Worm (Caenorhabditis elegans): ENCODE measurements around the gene fbxb-41.

The fbxb-41 gene

ce11 chrII:1042227-1042626 is at the start of gene fbxb-41:
Gene fbxb-41, minus strand, starts transcription at chrII:1042327.
- TF ChIP-seq scrt-1 (GFP tag; IDR thresholded peaks at IDR 0.05): no peak
- no peak for TF ChIP-seq ama-1 (optimal IDR thresholded peaks at IDR 0.05)
- TF ChIP-seq tbx-37 (GFP tag; conservative IDR thresholded peaks at IDR 0.05): no peak
- TF ChIP-seq hmg-4 (GFP tag; optimal IDR thresholded peaks at IDR 0.05): no peak
- TF ChIP-seq pes-1 (GFP tag; IDR thresholded peaks at IDR 0.05): no peak
- TF ChIP-seq hnd-1 (tag; optimal IDR thresholded peaks at IDR 0.05): no peak
- TF ChIP-seq tra-4 (tag; optimal IDR thresholded peaks at IDR 0.05): no peak
- no peak for TF ChIP-seq aly-1 (tag; optimal IDR thresholded peaks at IDR 0.05)
- TF ChIP-seq ets-7 (tag; optimal IDR thresholded peaks at IDR 0.05): no peak
- no peak for TF ChIP-seq ceh-13 (GFP tag; optimal IDR thresholded peaks at IDR 0.05)
- TF ChIP-seq sea-1 (GFP tag; conservative IDR thresholded peaks at IDR 0.05): no peak
- TF ChIP-seq hmbx-1 (tag; optimal IDR thresholded peaks at IDR 0.05): no peak
- TF ChIP-seq ceh-36 (tag; optimal IDR thresholded peaks at IDR 0.05): no peak
- no peak for TF ChIP-seq F13C5.2 (tag; optimal IDR thresholded peaks at IDR 0.05)
- TF ChIP-seq B0310.2 (tag; optimal IDR thresholded peaks at IDR 0.05): no peak

DNA sequence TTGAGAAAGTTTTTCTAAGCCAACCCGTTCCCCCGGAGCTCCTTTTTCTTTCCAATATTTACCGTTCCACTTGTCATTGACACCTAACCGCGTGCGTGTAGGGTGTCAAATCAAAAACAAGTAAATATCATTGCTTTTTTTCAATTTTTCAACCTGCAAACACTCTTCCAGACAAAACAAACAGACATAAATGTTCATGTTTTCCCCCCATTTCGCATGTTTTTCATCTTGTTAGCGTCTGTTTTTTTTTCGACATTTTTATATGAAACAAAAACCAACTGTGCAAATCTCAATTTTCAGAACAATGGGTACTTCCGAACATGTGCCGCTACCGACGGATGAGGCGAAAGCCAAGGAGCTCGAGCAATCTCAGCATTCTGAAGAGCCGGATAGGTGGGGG is 49.6 kb upstream of the fbxb-41 start, which contains the start of gene snf-3:
Gene snf-3 (plus strand): TSS at position 301 of the 400 bp plus-strand sequence.
- TF ChIP-seq pes-1 (GFP tag; IDR thresholded peaks at IDR 0.05) (no peak), hmbx-1 (tag; optimal IDR thresholded peaks at IDR 0.05) (no peak), tra-4 (tag; optimal IDR thresholded peaks at IDR 0.05) (no peak), sea-1 (GFP tag; conservative IDR thresholded peaks at IDR 0.05) (no peak), B0310.2 (tag; optimal IDR thresholded peaks at IDR 0.05) (no peak), F13C5.2 (tag; optimal IDR thresholded peaks at IDR 0.05) (no peak), hnd-1 (tag; optimal IDR thresholded peaks at IDR 0.05) (no peak), ama-1 (optimal IDR thresholded peaks at IDR 0.05) (no peak), flt-1 (GFP tag; IDR thresholded peaks at IDR 0.05) (no peak), aly-1 (tag; optimal IDR thresholded peaks at IDR 0.05) (no peak), tbx-11 (GFP tag; IDR thresholded peaks at IDR 0.05) (no peak), ceh-13 (GFP tag; optimal IDR thresholded peaks at IDR 0.05) (no peak)

DNA sequence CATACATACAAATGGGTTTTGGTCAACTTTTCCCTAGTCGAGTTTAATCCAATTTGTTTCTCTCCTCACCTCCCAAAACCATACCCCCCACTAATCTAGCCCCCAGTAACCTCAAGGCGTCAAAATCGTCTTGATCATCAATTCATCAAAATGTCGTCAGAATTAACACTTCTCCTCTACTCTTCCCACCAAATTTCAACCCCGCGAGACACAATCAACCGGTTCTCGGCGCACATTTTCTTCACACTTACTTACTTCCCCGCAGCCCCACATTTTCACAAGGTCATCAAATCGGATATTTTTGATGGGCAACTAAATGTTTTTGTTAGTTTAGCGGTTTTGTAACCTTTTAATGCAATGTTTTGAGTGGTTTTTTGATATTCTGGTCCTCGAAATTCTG is 48.6 kb upstream of the fbxb-41 start:
- TF ChIP-seq ceh-36 (tag; optimal IDR thresholded peaks at IDR 0.05) (no peak), ets-7 (tag; optimal IDR thresholded peaks at IDR 0.05) (no peak), hmg-4 (GFP tag; optimal IDR thresholded peaks at IDR 0.05) (no peak)

DNA sequence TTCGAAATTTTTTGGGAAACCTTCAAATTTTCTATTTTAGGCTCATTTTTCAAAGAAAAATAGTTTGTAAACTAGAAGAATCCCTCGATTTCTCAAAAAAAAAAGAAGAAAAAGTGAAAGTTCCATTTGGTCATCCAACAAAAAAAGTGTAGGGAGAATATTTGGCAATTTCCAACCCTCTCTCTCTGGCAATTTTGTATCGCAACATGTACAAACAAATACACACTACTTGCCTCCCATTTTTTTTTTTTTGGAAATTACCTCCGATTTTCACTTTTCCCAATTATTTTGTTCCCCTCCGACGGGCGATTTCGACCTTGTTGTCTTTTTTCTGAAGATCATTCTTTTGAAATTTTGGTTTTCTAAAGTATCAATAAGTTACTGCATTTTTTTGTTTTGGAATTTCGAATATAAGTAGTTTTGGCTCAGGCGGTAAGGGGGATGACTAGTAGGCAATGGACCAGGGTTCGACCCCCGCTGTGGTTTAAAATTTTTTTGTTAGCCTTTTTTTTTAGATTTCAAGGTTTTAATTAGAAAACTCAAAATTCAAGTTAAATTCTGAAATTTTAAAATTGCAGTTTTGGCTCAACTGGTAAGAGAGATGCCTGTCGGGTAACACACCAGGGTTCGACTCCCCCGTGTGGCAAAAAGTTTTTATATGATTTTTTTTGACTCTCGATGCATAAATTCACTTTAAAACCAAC is 46.6 kb upstream of the fbxb-41 start:
- TF ChIP-seq F13C5.2 (tag; optimal IDR thresholded peaks at IDR 0.05) (no peak), tra-4 (tag; optimal IDR thresholded peaks at IDR 0.05) (no peak), tbx-37 (GFP tag; conservative IDR thresholded peaks at IDR 0.05) (no peak), hmg-4 (GFP tag; optimal IDR thresholded peaks at IDR 0.05) (no peak), ceh-13 (GFP tag; optimal IDR thresholded peaks at IDR 0.05) (no peak), hnd-1 (tag; optimal IDR thresholded peaks at IDR 0.05) (no peak), flt-1 (GFP tag; IDR thresholded peaks at IDR 0.05) (no peak), ceh-36 (tag; optimal IDR thresholded peaks at IDR 0.05) (no peak), B0310.2 (tag; optimal IDR thresholded peaks at IDR 0.05) (no peak), aly-1 (tag; optimal IDR thresholded peaks at IDR 0.05) (no peak), scrt-1 (GFP tag; IDR thresholded peaks at IDR 0.05) (no peak), tbx-11 (GFP tag; IDR thresholded peaks at IDR 0.05) (no peak), sea-1 (GFP tag; conservative IDR thresholded peaks at IDR 0.05) (no peak), hmbx-1 (tag; optimal IDR thresholded peaks at IDR 0.05) (no peak)

DNA sequence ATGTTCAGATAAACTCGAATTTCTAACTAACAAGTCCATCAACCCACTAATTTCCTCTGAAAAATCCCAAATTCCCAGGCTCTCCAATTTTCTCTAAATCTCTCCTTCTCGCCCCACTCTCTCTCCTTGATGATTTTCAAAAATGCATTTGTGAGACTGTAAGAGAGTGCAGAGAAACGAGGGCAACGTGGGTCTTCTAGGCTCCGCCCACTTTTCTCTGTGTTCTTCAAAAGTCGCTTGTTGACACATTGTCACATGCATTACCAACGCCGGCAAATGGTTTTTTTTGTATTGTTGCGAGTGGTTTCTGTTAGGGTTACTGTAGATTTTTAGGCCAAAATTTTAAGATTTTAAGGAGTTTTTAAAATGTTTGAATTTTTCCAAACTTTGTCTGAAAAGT is 44.4 kb upstream of the fbxb-41 start:
- TF ChIP-seq hmbx-1 (tag; optimal IDR thresholded peaks at IDR 0.05): no peak
- no peak for TF ChIP-seq ceh-13 (GFP tag; optimal IDR thresholded peaks at IDR 0.05)
- TF ChIP-seq pes-1 (GFP tag; IDR thresholded peaks at IDR 0.05): no peak
- TF ChIP-seq scrt-1 (GFP tag; IDR thresholded peaks at IDR 0.05): no peak
- no peak for TF ChIP-seq ceh-36 (tag; optimal IDR thresholded peaks at IDR 0.05)
- no peak for TF ChIP-seq hnd-1 (tag; optimal IDR thresholded peaks at IDR 0.05)
- TF ChIP-seq ets-7 (tag; optimal IDR thresholded peaks at IDR 0.05): no peak
- no peak for TF ChIP-seq B0310.2 (tag; optimal IDR thresholded peaks at IDR 0.05)
- no peak for TF ChIP-seq sea-1 (GFP tag; conservative IDR thresholded peaks at IDR 0.05)
- TF ChIP-seq hmg-4 (GFP tag; optimal IDR thresholded peaks at IDR 0.05): no peak
- TF ChIP-seq F13C5.2 (tag; optimal IDR thresholded peaks at IDR 0.05): no peak
- no peak for TF ChIP-seq tbx-37 (GFP tag; conservative IDR thresholded peaks at IDR 0.05)
- no peak for TF ChIP-seq aly-1 (tag; optimal IDR thresholded peaks at IDR 0.05)
- no peak for TF ChIP-seq ama-1 (optimal IDR thresholded peaks at IDR 0.05)
- TF ChIP-seq flt-1 (GFP tag; IDR thresholded peaks at IDR 0.05): no peak
- TF ChIP-seq tra-4 (tag; optimal IDR thresholded peaks at IDR 0.05): no peak
- TF ChIP-seq tbx-11 (GFP tag; IDR thresholded peaks at IDR 0.05): no peak

ce11 chrII:1085546-1085945 is 43.4 kb upstream of the fbxb-41 start:
- TF ChIP-seq pes-1 (GFP tag; IDR thresholded peaks at IDR 0.05): no peak
- no peak for TF ChIP-seq hmbx-1 (tag; optimal IDR thresholded peaks at IDR 0.05)
- no peak for TF ChIP-seq B0310.2 (tag; optimal IDR thresholded peaks at IDR 0.05)
- TF ChIP-seq tbx-37 (GFP tag; conservative IDR thresholded peaks at IDR 0.05): no peak
- TF ChIP-seq sea-1 (GFP tag; conservative IDR thresholded peaks at IDR 0.05): no peak
- no peak for TF ChIP-seq ceh-36 (tag; optimal IDR thresholded peaks at IDR 0.05)
- TF ChIP-seq tra-4 (tag; optimal IDR thresholded peaks at IDR 0.05): no peak
- no peak for TF ChIP-seq flt-1 (GFP tag; IDR thresholded peaks at IDR 0.05)
- no peak for TF ChIP-seq aly-1 (tag; optimal IDR thresholded peaks at IDR 0.05)
- TF ChIP-seq tbx-11 (GFP tag; IDR thresholded peaks at IDR 0.05): no peak
- TF ChIP-seq ama-1 (optimal IDR thresholded peaks at IDR 0.05): no peak
- no peak for TF ChIP-seq ceh-13 (GFP tag; optimal IDR thresholded peaks at IDR 0.05)
- no peak for TF ChIP-seq ets-7 (tag; optimal IDR thresholded peaks at IDR 0.05)
- no peak for TF ChIP-seq hmg-4 (GFP tag; optimal IDR thresholded peaks at IDR 0.05)
- TF ChIP-seq scrt-1 (GFP tag; IDR thresholded peaks at IDR 0.05): no peak
- no peak for TF ChIP-seq F13C5.2 (tag; optimal IDR thresholded peaks at IDR 0.05)

ce11 chrII:1084899-1085298 is 42.8 kb upstream of the fbxb-41 start:
- TF ChIP-seq hmbx-1 (tag; optimal IDR thresholded peaks at IDR 0.05): no peak
- TF ChIP-seq ceh-36 (tag; optimal IDR thresholded peaks at IDR 0.05): no peak
- no peak for TF ChIP-seq ets-7 (tag; optimal IDR thresholded peaks at IDR 0.05)
- no peak for TF ChIP-seq ama-1 (optimal IDR thresholded peaks at IDR 0.05)
- no peak for TF ChIP-seq aly-1 (tag; optimal IDR thresholded peaks at IDR 0.05)
- TF ChIP-seq hmg-4 (GFP tag; optimal IDR thresholded peaks at IDR 0.05): no peak
